Fruit fly (Drosophila melanogaster) whole organism, prepupa: ENCODE results near the gene GV1.

Experiments
- Blimp-1 ChIP-seq: fragments of 200-800 bp; sonication (Bioruptor generic); optimal IDR thresholded peaks from 3 replicates; lab custom pipeline; 2017; ENCODE audit warnings: missing biosample characterization, missing genetic modification characterization, mild to moderate bottlenecking, moderate library complexity, missing genetic modification reagents
- CG10631 ChIP-seq: fragments of 200-800 bp; sonication (Bioruptor generic); optimal IDR thresholded peaks from 2 replicates; lab custom pipeline; 2016; ENCODE audit warnings: missing biosample characterization, missing genetic modification characterization
- CG10669 ChIP-seq: fragments of 200-800 bp; sonication (Bioruptor generic); optimal IDR thresholded peaks from 3 replicates; lab custom pipeline; 2018; ENCODE audit warnings: missing biosample characterization, mild to moderate bottlenecking, missing genetic modification characterization, moderate library complexity
- CG11294 ChIP-seq: fragments of 200-800 bp; sonication (Bioruptor generic); IDR thresholded peaks from 2 replicates; pipeline ENCODE4 v1.3.6; 2022; ENCODE audit warnings: missing biosample characterization, missing genetic modification characterization
- CG11762 ChIP-seq: fragments of 200-800 bp; sonication (Bioruptor generic); optimal IDR thresholded peaks from 3 replicates; lab custom pipeline; 2016; ENCODE audit warnings: missing biosample characterization, missing genetic modification characterization; ENCODE audit not compliant: insufficient read depth
- CG11902 ChIP-seq: fragments of 200-800 bp; sonication (Bioruptor generic); optimal IDR thresholded peaks from 3 replicates; lab custom pipeline; 2016; ENCODE audit warnings: missing biosample characterization, missing genetic modification characterization
- CG15336 ChIP-seq: fragments of 200-800 bp; sonication (Bioruptor generic); IDR thresholded peaks from 2 replicates; pipeline ENCODE4 v1.3.6; 2022; ENCODE audit warnings: missing biosample characterization, missing genetic modification characterization
- CG1621 ChIP-seq: fragments of 200-800 bp; sonication (Bioruptor generic); optimal IDR thresholded peaks from 3 replicates; lab custom pipeline; 2018; ENCODE audit warnings: missing biosample characterization, mild to moderate bottlenecking, missing genetic modification characterization
- CG16779 ChIP-seq: fragments of 200-800 bp; sonication (Bioruptor generic); optimal IDR thresholded peaks from 3 replicates; lab custom pipeline; 2017; ENCODE audit warnings: missing biosample characterization, mild to moderate bottlenecking, missing genetic modification characterization
- CG3032 ChIP-seq: fragments of 200-800 bp; optimal IDR thresholded peaks from 2 replicates; lab custom pipeline; 2019; ENCODE audit warnings: missing biosample characterization, mild to moderate bottlenecking, missing genetic modification characterization, moderate library complexity
- CG31627 ChIP-seq: fragments of 200-800 bp; sonication (Bioruptor generic); optimal IDR thresholded peaks from 3 replicates; lab custom pipeline; 2016; ENCODE audit warnings: missing biosample characterization, missing genetic modification characterization
- CG32006 ChIP-seq: fragments of 200-800 bp; sonication (Bioruptor generic); optimal IDR thresholded peaks from 3 replicates; lab custom pipeline; 2017; ENCODE audit warnings: missing biosample characterization, mild to moderate bottlenecking, missing genetic modification characterization
- CG34406 ChIP-seq: fragments of 200-800 bp; sonication (Bioruptor generic); optimal IDR thresholded peaks from 3 replicates; lab custom pipeline; 2016; ENCODE audit warnings: missing biosample characterization, missing genetic modification characterization
- CG3919 ChIP-seq: fragments of 200-800 bp; sonication (Bioruptor generic); optimal IDR thresholded peaks from 3 replicates; lab custom pipeline; 2016; ENCODE audit warnings: missing biosample characterization, missing genetic modification characterization
- CG4318 ChIP-seq: fragments of 200-800 bp; sonication (Bioruptor generic); optimal IDR thresholded peaks from 3 replicates; lab custom pipeline; 2017; ENCODE audit warnings: missing biosample characterization, mild to moderate bottlenecking, missing genetic modification characterization
- CG6163 ChIP-seq: fragments of 200-800 bp; sonication (Bioruptor generic); IDR thresholded peaks from 3 replicates; pipeline ENCODE4 v1.3.6; 2022; ENCODE audit warnings: missing biosample characterization, missing genetic modification characterization
- CG6276 ChIP-seq: fragments of 200-800 bp; sonication (Bioruptor generic); optimal IDR thresholded peaks from 2 replicates; lab custom pipeline; 2017; ENCODE audit warnings: missing biosample characterization, mild to moderate bottlenecking, missing genetic modification characterization
- CG6808 ChIP-seq: fragments of 200-800 bp; sonication (Bioruptor generic); optimal IDR thresholded peaks from 3 replicates; lab custom pipeline; 2017; ENCODE audit warnings: missing biosample characterization, missing genetic modification characterization, mild to moderate bottlenecking, moderate library complexity, missing genetic modification reagents
- CG6854 ChIP-seq: fragments of 200-800 bp; sonication (Bioruptor generic); optimal IDR thresholded peaks from 2 replicates; lab custom pipeline; 2017; ENCODE audit warnings: missing biosample characterization, mild to moderate bottlenecking, missing genetic modification characterization
- CG7368 ChIP-seq: fragments of 200-800 bp; sonication (Bioruptor generic); optimal IDR thresholded peaks from 3 replicates; lab custom pipeline; 2016; ENCODE audit warnings: missing biosample characterization, missing genetic modification characterization
- CG8119 ChIP-seq: fragments of 200-800 bp; sonication (Bioruptor generic); IDR thresholded peaks from 3 replicates; pipeline ENCODE4 v1.3.6; 2022; ENCODE audit warnings: missing biosample characterization, missing genetic modification characterization
- CG8319 ChIP-seq: fragments of 200-800 bp; sonication (Bioruptor generic); optimal IDR thresholded peaks from 3 replicates; lab custom pipeline; 2016; ENCODE audit warnings: missing biosample characterization, missing genetic modification characterization
- CG8632 ChIP-seq: fragments of 200-800 bp; sonication (Bioruptor generic); optimal IDR thresholded peaks from 3 replicates; lab custom pipeline; 2016; ENCODE audit warnings: missing biosample characterization, missing genetic modification characterization
- CG9139 ChIP-seq: fragments of 200-800 bp; sonication (Bioruptor generic); optimal IDR thresholded peaks from 3 replicates; lab custom pipeline; 2017; ENCODE audit warnings: missing biosample characterization, mild to moderate bottlenecking, missing genetic modification characterization
- Eip75B ChIP-seq: fragments of 200-800 bp; sonication (Bioruptor generic); optimal IDR thresholded peaks from 3 replicates; lab custom pipeline; 2016; ENCODE audit warnings: missing biosample characterization, missing genetic modification characterization
- Eip78C ChIP-seq: fragments of 200-800 bp; sonication (Bioruptor generic); peaks from one replicate; lab custom pipeline; 2016; ENCODE audit warnings: missing biosample characterization, missing genetic modification characterization
- Eip93F ChIP-seq: fragments of 200-800 bp; sonication (Bioruptor generic); optimal IDR thresholded peaks from 2 replicates; lab custom pipeline; 2016; ENCODE audit warnings: missing biosample characterization, mild to moderate bottlenecking, missing genetic modification characterization
- Ets21C ChIP-seq: fragments of 200-800 bp; sonication (Bioruptor generic); optimal IDR thresholded peaks from 3 replicates; lab custom pipeline; 2016; ENCODE audit warnings: missing biosample characterization, missing genetic modification characterization
- Gug ChIP-seq: fragments of 200-800 bp; sonication (Bioruptor generic); IDR thresholded peaks from 2 replicates; pipeline ENCODE4 v1.3.6; 2022; ENCODE audit warnings: missing biosample characterization, missing genetic modification characterization
- Hr39 ChIP-seq: fragments of 200-800 bp; sonication (Bioruptor generic); optimal IDR thresholded peaks from 2 replicates; lab custom pipeline; 2016; ENCODE audit warnings: missing biosample characterization, missing genetic modification characterization
- Hr4 ChIP-seq: fragments of 200-800 bp; sonication (Bioruptor generic); optimal IDR thresholded peaks from 3 replicates; lab custom pipeline; 2016; ENCODE audit warnings: missing biosample characterization, missing genetic modification characterization
- Lpt ChIP-seq: fragments of 200-800 bp; sonication (Bioruptor generic); optimal IDR thresholded peaks from 3 replicates; lab custom pipeline; 2016; ENCODE audit warnings: missing biosample characterization, missing genetic modification characterization
- Met ChIP-seq: fragments of 200-800 bp; sonication (Bioruptor generic); optimal IDR thresholded peaks from 3 replicates; lab custom pipeline; 2016; ENCODE audit warnings: missing biosample characterization, missing genetic modification characterization
- OdsH ChIP-seq: fragments of 200-800 bp; sonication (Bioruptor generic); optimal IDR thresholded peaks from 3 replicates; lab custom pipeline; 2016; ENCODE audit warnings: missing biosample characterization, missing genetic modification characterization
- Smox ChIP-seq: fragments of 200-800 bp; sonication (Bioruptor generic); optimal IDR thresholded peaks from 3 replicates; lab custom pipeline; 2016; ENCODE audit warnings: missing biosample characterization, missing genetic modification characterization
- Sox102F ChIP-seq: fragments of 200-800 bp; sonication (Bioruptor generic); optimal IDR thresholded peaks from 2 replicates; lab custom pipeline; 2016; ENCODE audit warnings: missing biosample characterization, mild to moderate bottlenecking, missing genetic modification characterization
- Sox14 ChIP-seq: fragments of 200-800 bp; sonication (Bioruptor generic); optimal IDR thresholded peaks from 3 replicates; lab custom pipeline; 2016; ENCODE audit warnings: missing biosample characterization, missing genetic modification characterization
- achi ChIP-seq: fragments of 200-800 bp; sonication (Bioruptor generic); optimal IDR thresholded peaks from 3 replicates; lab custom pipeline; 2016; ENCODE audit warnings: missing biosample characterization, missing genetic modification characterization
- acj6 ChIP-seq: fragments of 200-800 bp; sonication (Bioruptor generic); optimal IDR thresholded peaks from 3 replicates; lab custom pipeline; 2016; ENCODE audit warnings: missing biosample characterization, missing genetic modification characterization
- cyc ChIP-seq: fragments of 200-800 bp; sonication (Bioruptor generic); optimal IDR thresholded peaks from 3 replicates; lab custom pipeline; 2016; ENCODE audit warnings: missing biosample characterization, missing genetic modification characterization
- dsx ChIP-seq: fragments of 200-800 bp; optimal IDR thresholded peaks from 3 replicates; lab custom pipeline; 2019; ENCODE audit warnings: missing biosample characterization, mild to moderate bottlenecking, missing genetic modification characterization, moderate library complexity; ENCODE audit not compliant: poor library complexity, severe bottlenecking
- eg ChIP-seq: fragments of 200-800 bp; sonication (Bioruptor generic); IDR thresholded peaks from 3 replicates; pipeline ENCODE4 v1.3.6; 2022; ENCODE audit warnings: missing biosample characterization, missing genetic modification characterization
- fd59A ChIP-seq: fragments of 200-800 bp; sonication (Bioruptor generic); optimal IDR thresholded peaks from 2 replicates; lab custom pipeline; 2017; ENCODE audit warnings: missing biosample characterization, mild to moderate bottlenecking, missing genetic modification characterization, missing genetic modification reagents
- fkh ChIP-seq: fragments of 200-800 bp; sonication (Bioruptor generic); optimal IDR thresholded peaks from 3 replicates; lab custom pipeline; 2017; ENCODE audit warnings: missing biosample characterization, mild to moderate bottlenecking, missing genetic modification characterization, moderate library complexity
- net ChIP-seq: fragments of 200-800 bp; sonication (Bioruptor generic); optimal IDR thresholded peaks from 3 replicates; lab custom pipeline; 2016; ENCODE audit warnings: missing biosample characterization, missing genetic modification characterization
- pdm3 ChIP-seq: fragments of 200-800 bp; sonication (Bioruptor generic); optimal IDR thresholded peaks from 3 replicates; lab custom pipeline; 2016; ENCODE audit warnings: missing biosample characterization, missing genetic modification characterization
- spab ChIP-seq: fragments of 200-800 bp; sonication (Bioruptor generic); optimal IDR thresholded peaks from 2 replicates; lab custom pipeline; 2017; ENCODE audit warnings: missing biosample characterization, mild to moderate bottlenecking, missing genetic modification characterization, missing genetic modification reagents
- ss ChIP-seq, 2 experiments: fragments of 200-800 bp; sonication (Bioruptor generic); optimal IDR thresholded peaks; 2 replicates in 1 of 2; 3 replicates in 1 of 2; lab custom pipeline; 2017 to 2018; ENCODE audit warnings: mild to moderate bottlenecking in 2 of 2, missing biosample characterization in 2 of 2, missing genetic modification characterization in 2 of 2, moderate library complexity in 1 of 2
- svp ChIP-seq: fragments of 200-800 bp; sonication (Bioruptor generic); peaks from one replicate; lab custom pipeline; 2016; ENCODE audit warnings: missing biosample characterization, missing genetic modification characterization
- topi ChIP-seq: fragments of 200-800 bp; sonication (Bioruptor generic); optimal IDR thresholded peaks from 3 replicates; lab custom pipeline; 2016; ENCODE audit warnings: missing biosample characterization, missing genetic modification characterization
- vri ChIP-seq: fragments of 200-800 bp; sonication (Bioruptor generic); optimal IDR thresholded peaks from 3 replicates; lab custom pipeline; 2016; ENCODE audit warnings: missing biosample characterization, mild to moderate bottlenecking, missing genetic modification characterization

The GV1 gene

dm6 chr3L:1861794-1862447 is 51.5 kb downstream of the GV1 start, which contains the start of gene Rap1:
Rap1 (minus strand) TSS chr3L:1862239.
- TF ChIP-seq CG8632 (GFP tag; lab: Kevin White, UChicago) (no peak), ss (GFP tag; optimal IDR thresholded peaks at IDR 0.05; lab: Kevin White, UChicago) (peak in 1 of 2 experiments; percentile 7), CG31627 (GFP tag; lab: Kevin White, UChicago) (peak; percentile 69), achi (GFP tag; lab: Kevin White, UChicago) (peak; percentile 31), vri (GFP tag; lab: Kevin White, UChicago) (no peak), acj6 (GFP tag; lab: Kevin White, UChicago) (no peak), CG11294 (no peak; the same call in 1 of the 2 replicates), CG15336 (GFP tag; lab: Robert Waterston, UW) (no peak), Gug (0 out of 2 replicates have a peak, but pooled peaks have one; percentile 9), CG1621 (tag; lab: Kevin White, UChicago) (no peak), CG3919 (peak; percentile 48), svp (GFP tag; lab: Kevin White, UChicago) (peak; percentile 21), CG11902 (peak; percentile 17), Blimp-1 (GFP tag; lab: Kevin White, UChicago) (peak; percentile 37), fkh (GFP tag; lab: Kevin White, UChicago) (no peak), fd59A (GFP tag; lab: Kevin White, UChicago) (no peak), Smox (GFP tag; lab: Kevin White, UChicago) (no peak), pdm3 (peak; percentile 42), CG6276 (GFP tag; lab: Kevin White, UChicago) (peak; percentile 29), Met (GFP tag; lab: Kevin White, UChicago) (peak; percentile 40), CG34406 (no peak), spab (peak; percentile 3), CG10669 (GFP tag; lab: Kevin White, UChicago) (peak; percentile 6), CG32006 (peak; percentile 48), OdsH (GFP tag; lab: Kevin White, UChicago) (peak; percentile 43), Eip75B (GFP tag; lab: Kevin White, UChicago) (peak; percentile 53), Sox102F (no peak), CG7368 (GFP tag; lab: Kevin White, UChicago) (no peak), CG11762 (GFP tag; lab: Kevin White, UChicago) (no peak), Hr4 (GFP tag; lab: Kevin White, UChicago) (peak; percentile 17), Eip93F (GFP tag; lab: Kevin White, UChicago) (peak; percentile 34), CG16779 (tag; lab: Kevin White, UChicago) (no peak), Ets21C (peak; percentile 3), CG8319 (GFP tag; lab: Kevin White, UChicago) (peak; percentile 42), CG8119 (GFP tag; lab: Robert Waterston, UW) (no peak; the same call in 2 of the 3 replicates), net (GFP tag; lab: Kevin White, UChicago) (no peak), Hr39 (peak; percentile 49), CG9139 (GFP tag; lab: Kevin White, UChicago) (no peak), Sox14 (GFP tag; lab: Kevin White, UChicago) (peak; percentile 21), dsx (GFP tag; lab: Kevin White, UChicago) (no peak), CG6854 (GFP tag; lab: Kevin White, UChicago) (no peak), cyc (GFP tag; lab: Kevin White, UChicago) (peak; percentile 42), CG6163 (peak; percentile 58; the same call in 1 of the 3 replicates), CG4318 (GFP tag; lab: Kevin White, UChicago) (no peak), eg (GFP tag; lab: Robert Waterston, UW) (peak; percentile 56), topi (GFP tag; lab: Kevin White, UChicago) (peak; percentile 37), Lpt (GFP tag; lab: Kevin White, UChicago) (no peak), Eip78C (peak; percentile 69), CG6808 (GFP tag; lab: Kevin White, UChicago) (peak; percentile 57), CG3032 (tag; lab: Kevin White, UChicago) (peak; percentile 58), CG10631 (peak; percentile 32)
